Worm (Caenorhabditis elegans): ENCODE measurements around the gene kin-29.

kin-29 gene

DNA sequence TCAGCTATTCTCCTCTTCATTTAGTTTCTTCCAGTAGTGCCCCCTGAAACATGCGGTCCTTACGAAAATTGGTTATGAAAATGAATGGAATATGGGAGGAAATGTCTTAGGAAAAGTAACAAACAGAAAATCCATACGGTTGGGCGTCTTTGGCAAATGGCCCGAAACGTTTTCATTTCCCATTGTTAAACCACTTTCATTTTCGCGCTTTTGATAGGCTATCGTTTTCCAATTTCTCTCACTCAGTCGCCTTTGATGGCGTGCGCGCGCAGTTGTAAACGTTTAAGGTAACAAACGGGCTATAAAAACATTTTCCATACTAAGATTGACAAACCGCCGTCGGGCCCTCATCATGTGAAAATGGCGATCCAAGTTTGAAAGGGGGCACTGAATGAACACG lies 57.2 kb downstream of the kin-29 start:
- no peak for TF ChIP-seq hlh-6 (tag; optimal IDR thresholded peaks at IDR 0.05)
- no peak for TF ChIP-seq unc-42 (tag; optimal IDR thresholded peaks at IDR 0.05)
- no peak for TF ChIP-seq nhr-232 (tag; optimal IDR thresholded peaks at IDR 0.05)
- TF ChIP-seq elt-4 (tag; optimal IDR thresholded peaks at IDR 0.05) = no peak
- no peak for TF ChIP-seq ahr-1 (tag; optimal IDR thresholded peaks at IDR 0.05)
- TF ChIP-seq ref-2 (tag; optimal IDR thresholded peaks at IDR 0.05) = no peak
- TF ChIP-seq unc-86 (tag; optimal IDR thresholded peaks at IDR 0.05) = no peak
- no peak for TF ChIP-seq ceh-18 (tag; optimal IDR thresholded peaks at IDR 0.05)
- TF ChIP-seq ceh-9 (tag; optimal IDR thresholded peaks at IDR 0.05) = no peak
- TF ChIP-seq unc-55 (GFP tag; optimal IDR thresholded peaks at IDR 0.05) = no peak
- TF ChIP-seq ceh-19 (GFP tag; optimal IDR thresholded peaks at IDR 0.05) = no peak
- TF ChIP-seq hlh-8 (tag; optimal IDR thresholded peaks at IDR 0.05) = no peak
- no peak for TF ChIP-seq ceh-48 (tag; optimal IDR thresholded peaks at IDR 0.05)
- TF ChIP-seq ceh-24 (tag; optimal IDR thresholded peaks at IDR 0.05) = no peak
- TF ChIP-seq ceh-45 (GFP tag; IDR thresholded peaks at IDR 0.05) = no peak
- TF ChIP-seq nhr-11 (tag; optimal IDR thresholded peaks at IDR 0.05) = no peak
- no peak for TF ChIP-seq ceh-30 (tag; optimal IDR thresholded peaks at IDR 0.05)

DNA sequence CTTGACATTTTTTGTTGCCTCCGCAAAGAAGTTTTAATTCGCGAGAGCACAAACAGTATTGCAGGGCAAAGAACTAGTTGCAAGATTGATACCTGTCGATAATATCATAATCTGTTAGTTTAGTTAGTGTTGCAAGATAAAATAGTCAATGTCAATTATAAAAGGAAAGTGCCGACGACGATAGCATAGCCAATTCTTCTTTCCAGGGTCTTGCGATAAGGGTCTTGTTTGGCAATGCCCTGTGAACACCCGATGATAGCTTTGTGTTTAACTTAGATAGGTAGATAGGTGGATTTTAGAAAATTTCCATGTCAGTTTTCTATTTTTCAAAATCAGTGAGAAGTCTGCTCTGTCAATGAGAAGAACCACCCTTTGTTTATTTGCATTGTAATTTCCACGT lies 57.9 kb downstream of the kin-29 start:
- TF ChIP-seq elt-2 (tag; optimal IDR thresholded peaks at IDR 0.05) (peak; percentile 90), ceh-24 (tag; optimal IDR thresholded peaks at IDR 0.05) (no peak)
